Worm (Caenorhabditis elegans): ENCODE measurements around the gene mip-2.
A peak's percentile ranks its signal among the peaks of the same experiment; 100 is the strongest.

Gene mip-2

ce11 chrV:13656346-13657254, 15.2 kb downstream of the mip-2 start (continued):
- TF ChIP-seq nhr-20 (tag; optimal IDR thresholded peaks at IDR 0.05), result peak; percentile 76
- TF ChIP-seq blmp-1 (tag; optimal IDR thresholded peaks at IDR 0.05), result peak; percentile 97
- no peak for TF ChIP-seq nhr-11 (tag; optimal IDR thresholded peaks at IDR 0.05)
- TF ChIP-seq nhr-71 (tag; optimal IDR thresholded peaks at IDR 0.05), result peak; percentile 81
- TF ChIP-seq lsy-2 (tag; optimal IDR thresholded peaks at IDR 0.05), result peak; percentile 27 to 46
- peak; percentile 39 for TF ChIP-seq ceh-88 (GFP tag; IDR thresholded peaks at IDR 0.05)
- peak; percentile 28 for TF ChIP-seq swsn-7 (tag; optimal IDR thresholded peaks at IDR 0.05)
- TF ChIP-seq rnt-1 (tag; optimal IDR thresholded peaks at IDR 0.05), result peak; percentile 18
- no peak for TF ChIP-seq unc-62 (GFP tag; optimal IDR thresholded peaks at IDR 0.05)
- no peak for TF ChIP-seq nhr-84 (tag; optimal IDR thresholded peaks at IDR 0.05)
- no peak for TF ChIP-seq hlh-17 (GFP tag; optimal IDR thresholded peaks at IDR 0.05; ENCODE audit: borderline replicate concordance)
- TF ChIP-seq nhr-47 (tag; optimal IDR thresholded peaks at IDR 0.05), result peak; percentile 20
- no peak for TF ChIP-seq ceh-8 (GFP tag; optimal IDR thresholded peaks at IDR 0.05)
- no peak for TF ChIP-seq ztf-11 (tag; optimal IDR thresholded peaks at IDR 0.05)
- no peak for TF ChIP-seq ces-1 (GFP tag; optimal IDR thresholded peaks at IDR 0.05)
- TF ChIP-seq snu-23 (GFP tag; optimal IDR thresholded peaks at IDR 0.05), result peak; percentile 70
- peak; percentile 82 for TF ChIP-seq lin-14 (GFP tag; optimal IDR thresholded peaks at IDR 0.05)
- peak; percentile 53; the same call in 1 of the 2 replicates for TF ChIP-seq mab-9 (GFP tag; IDR thresholded peaks at IDR 0.05)
- TF ChIP-seq sptf-1 (tag; optimal IDR thresholded peaks at IDR 0.05), result no peak
- peak; percentile 25 for TF ChIP-seq C16A3.4 (tag; optimal IDR thresholded peaks at IDR 0.05)
- peak; percentile 22 for TF ChIP-seq jun-1 (tag; optimal IDR thresholded peaks at IDR 0.05)
- peak; percentile 43 for TF ChIP-seq unc-130 (tag; optimal IDR thresholded peaks at IDR 0.05)
- TF ChIP-seq alr-1 (tag; optimal IDR thresholded peaks at IDR 0.05; ENCODE audit: borderline replicate concordance), result no peak
- peak; percentile 42 for TF ChIP-seq pqm-1 (tag; optimal IDR thresholded peaks at IDR 0.05)
- peak in 4 of 6 experiments; percentile 24 to 99 (median 78) for TF ChIP-seq elt-3 (tag; optimal IDR thresholded peaks at IDR 0.05)
- TF ChIP-seq mep-1 (tag; optimal IDR thresholded peaks at IDR 0.05), result peak; percentile 37
- peak; percentile 35 for TF ChIP-seq vab-15 (tag; optimal IDR thresholded peaks at IDR 0.05)
- TF ChIP-seq elt-2 (tag; optimal IDR thresholded peaks at IDR 0.05), result peak; percentile 80
- TF ChIP-seq unc-30 (tag; optimal IDR thresholded peaks at IDR 0.05), result no peak
- peak in 1 of 2 experiments; percentile 27 for TF ChIP-seq efl-1 (optimal IDR thresholded peaks at IDR 0.05)
- peak in 1 of 2 experiments; percentile 58 for TF ChIP-seq efl-1 (GFP tag; optimal IDR thresholded peaks at IDR 0.05 in 1 of 2)
- no peak for TF ChIP-seq zip-4 (GFP tag; optimal IDR thresholded peaks at IDR 0.05)
- peak; percentile 67 for TF ChIP-seq pax-3 (tag; optimal IDR thresholded peaks at IDR 0.05)
- no peak for TF ChIP-seq nhr-77 (tag; optimal IDR thresholded peaks at IDR 0.05)
- no peak for TF ChIP-seq nhr-12 (tag; optimal IDR thresholded peaks at IDR 0.05)
- TF ChIP-seq nhr-19 (GFP tag; conservative IDR thresholded peaks at IDR 0.05), result peak; percentile 62
- TF ChIP-seq F16B12.6 (tag; optimal IDR thresholded peaks at IDR 0.05), result no peak
- no peak for TF ChIP-seq C04F5.9 (tag; optimal IDR thresholded peaks at IDR 0.05)
- TF ChIP-seq xbp-1 (tag; optimal IDR thresholded peaks at IDR 0.05), result peak; percentile 11
- TF ChIP-seq lir-3 (tag; optimal IDR thresholded peaks at IDR 0.05; ENCODE audit: poor library complexity), result peak; percentile 19
- TF ChIP-seq ztf-4 (tag; optimal IDR thresholded peaks at IDR 0.05), result peak; percentile 51
- peak; percentile 96 for TF ChIP-seq nhr-85 (tag)
- no peak for TF ChIP-seq skn-1 (tag; optimal IDR thresholded peaks at IDR 0.05)
- no peak for TF ChIP-seq snpc-4 (tag; optimal IDR thresholded peaks at IDR 0.05)
- no peak for TF ChIP-seq tlp-1 (tag; optimal IDR thresholded peaks at IDR 0.05)
- TF ChIP-seq nhr-76 (tag; optimal IDR thresholded peaks at IDR 0.05), result no peak
- TF ChIP-seq grh-1 (GFP tag; IDR thresholded peaks at IDR 0.05), result peak; percentile 57
- TF ChIP-seq irx-1 (tag; optimal IDR thresholded peaks at IDR 0.05), result peak; percentile 18

Data from whole organism, L1 larva.